Worm (Caenorhabditis elegans) whole organism, L1 larva: ENCODE data around the gene ZC412.10.
A peak's percentile ranks its signal among the peaks of the same experiment; 100 is the strongest.
"Not testable (repeated sequence)": the region's sequence is repeated elsewhere in the genome, so short reads cannot be mapped to it uniquely, and the experiment has no call there.

Experiments used
- C16A3.4 ChIP-seq: fragments of 150-350 bp; optimal IDR thresholded peaks from 2 replicates; lab custom pipeline; 2014; ENCODE audit warnings: missing biosample characterization, missing genetic modification characterization
- alr-1 ChIP-seq: fragments of 200-800 bp; sonication (Bioruptor generic); optimal IDR thresholded peaks from 2 replicates; lab custom pipeline; 2018; ENCODE audit warnings: borderline replicate concordance, mild to moderate bottlenecking, missing genetic modification characterization, missing compliant biosample characterization
- ama-1 ChIP-seq: fragments of 150-350 bp; optimal IDR thresholded peaks from 2 replicates; lab custom pipeline; 2014
- blmp-1 ChIP-seq: fragments of 150-350 bp; optimal IDR thresholded peaks from 2 replicates; lab custom pipeline; 2014; ENCODE audit warnings: missing biosample characterization, missing genetic modification characterization
- ceh-63 ChIP-seq: fragments of 200-800 bp; sonication (Bioruptor generic); optimal IDR thresholded peaks from 2 replicates; lab custom pipeline; 2018; ENCODE audit warnings: mild to moderate bottlenecking, missing genetic modification characterization, missing compliant biosample characterization
- ceh-88 ChIP-seq: fragments of 200-800 bp; sonication (Bioruptor generic); IDR thresholded peaks from 2 replicates; pipeline ENCODE4 v1.3.6; 2022; ENCODE audit warnings: missing genetic modification characterization, missing compliant biosample characterization
- ces-1 ChIP-seq: fragments of 150-350 bp; optimal IDR thresholded peaks from 2 replicates; lab custom pipeline; 2014; ENCODE audit warnings: missing biosample characterization, missing genetic modification reagents, missing genetic modification characterization
- efl-1 ChIP-seq, 4 experiments: fragments of 150-350 bp; optimal IDR thresholded peaks in 3 of 4; peaks in 1 of 4; 1 replicate in 1 of 4; 2 replicates in 3 of 4; lab custom pipeline; 2014; ENCODE audit warnings: missing biosample characterization in 2 of 4, missing genetic modification characterization in 2 of 4, missing genetic modification reagents in 2 of 4
- efl-3 ChIP-seq: fragments of 200-800 bp; sonication (Bioruptor generic); optimal IDR thresholded peaks from 2 replicates; lab custom pipeline; 2018; ENCODE audit warnings: mild to moderate bottlenecking, missing genetic modification characterization, missing compliant biosample characterization
- egl-27 ChIP-seq, 2 experiments: fragments of 150-350 bp in 1 of 2; sonication (generic microtip); optimal IDR thresholded peaks; 3 replicates each; lab custom pipeline; 2017 to 2018; ENCODE audit warnings: missing biosample characterization in 2 of 2, missing genetic modification characterization in 2 of 2, missing genetic modification reagents in 2 of 2
- elt-2 ChIP-seq: sonication (generic microtip); optimal IDR thresholded peaks from 2 replicates; lab custom pipeline; 2016; ENCODE audit warnings: missing genetic modification characterization, mild to moderate bottlenecking, inconsistent platforms, missing compliant biosample characterization, missing genetic modification reagents
- ets-5 ChIP-seq: fragments of 200-800 bp; sonication (Bioruptor generic); IDR thresholded peaks from 2 replicates; pipeline ENCODE4 v1.3.6; 2022; ENCODE audit warnings: missing genetic modification characterization, missing compliant biosample characterization
- fkh-10 ChIP-seq: sonication (generic microtip); optimal IDR thresholded peaks from 2 replicates; lab custom pipeline; 2017; ENCODE audit warnings: missing biosample characterization, missing genetic modification reagents, missing genetic modification characterization
- fkh-4 ChIP-seq: sonication (generic microtip); optimal IDR thresholded peaks from 2 replicates; lab custom pipeline; 2016; ENCODE audit warnings: missing compliant biosample characterization, missing genetic modification characterization, borderline replicate concordance
- fos-1 ChIP-seq: fragments of 150-350 bp; optimal IDR thresholded peaks from 2 replicates; lab custom pipeline; 2014; ENCODE audit warnings: missing biosample characterization, missing genetic modification characterization
- grh-1 ChIP-seq: fragments of 200-800 bp; sonication (Bioruptor generic); IDR thresholded peaks from 2 replicates; pipeline ENCODE4 v1.3.6; 2022; ENCODE audit warnings: missing genetic modification reagents, missing genetic modification characterization, missing compliant biosample characterization
- hlh-4 ChIP-seq: sonication (generic microtip); optimal IDR thresholded peaks from 2 replicates; lab custom pipeline; 2016; ENCODE audit warnings: mild to moderate bottlenecking, missing genetic modification characterization, missing compliant biosample characterization
- hpl-2 ChIP-seq: fragments of 150-350 bp; optimal IDR thresholded peaks from 2 replicates; lab custom pipeline; 2014; ENCODE audit warnings: missing biosample characterization, missing genetic modification reagents, missing genetic modification characterization
- lin-14 ChIP-seq: fragments of 200-800 bp; sonication (Bioruptor generic); optimal IDR thresholded peaks from 2 replicates; lab custom pipeline; 2018; ENCODE audit warnings: mild to moderate bottlenecking, missing genetic modification characterization, moderate library complexity, missing compliant biosample characterization
- lin-39 ChIP-seq: fragments of 150-350 bp; optimal IDR thresholded peaks from 2 replicates; lab custom pipeline; 2014; ENCODE audit warnings: missing biosample characterization, missing genetic modification reagents, missing genetic modification characterization
- lir-3 ChIP-seq: sonication (generic microtip); optimal IDR thresholded peaks from 2 replicates; lab custom pipeline; 2016; ENCODE audit warnings: mild to moderate bottlenecking, missing genetic modification characterization, moderate library complexity, missing compliant biosample characterization; ENCODE audit not compliant: poor library complexity
- lsy-2 ChIP-seq, 2 experiments: fragments of 150-350 bp; optimal IDR thresholded peaks; 2 replicates each; lab custom pipeline; 2014; ENCODE audit warnings: missing biosample characterization in 2 of 2, missing genetic modification characterization in 2 of 2
- mab-9 ChIP-seq: fragments of 200-800 bp; sonication (Bioruptor generic); IDR thresholded peaks from 2 replicates; pipeline ENCODE4 v1.3.6; 2022; ENCODE audit warnings: missing genetic modification reagents, missing genetic modification characterization, missing compliant biosample characterization
- mef-2 ChIP-seq: fragments of 150-350 bp; optimal IDR thresholded peaks from 2 replicates; lab custom pipeline; 2014; ENCODE audit warnings: missing biosample characterization, missing genetic modification characterization
- nhr-11 ChIP-seq: fragments of 150-350 bp; optimal IDR thresholded peaks from 2 replicates; lab custom pipeline; 2014; ENCODE audit warnings: missing biosample characterization, missing genetic modification characterization
- nhr-12 ChIP-seq: sonication (generic microtip); optimal IDR thresholded peaks from 2 replicates; lab custom pipeline; 2017; ENCODE audit warnings: missing biosample characterization, missing genetic modification characterization
- nhr-19 ChIP-seq: fragments of 200-800 bp; sonication (Bioruptor generic); conservative IDR thresholded peaks from 2 replicates; pipeline ENCODE4 v1.3.6; 2022; ENCODE audit warnings: missing genetic modification characterization, missing compliant biosample characterization
- nhr-237 ChIP-seq: fragments of 150-350 bp; optimal IDR thresholded peaks from 2 replicates; lab custom pipeline; 2014; ENCODE audit warnings: missing biosample characterization, missing genetic modification characterization
- nhr-71 ChIP-seq: sonication (generic microtip); optimal IDR thresholded peaks from 2 replicates; lab custom pipeline; 2016; ENCODE audit warnings: mild to moderate bottlenecking, missing genetic modification characterization, moderate library complexity, missing compliant biosample characterization
- nhr-76 ChIP-seq: sonication (generic microtip); optimal IDR thresholded peaks from 2 replicates; lab custom pipeline; 2017; ENCODE audit warnings: missing biosample characterization, missing genetic modification characterization
- nhr-84 ChIP-seq: sonication (generic microtip); optimal IDR thresholded peaks from 2 replicates; lab custom pipeline; 2017; ENCODE audit warnings: missing biosample characterization, missing genetic modification characterization
- nhr-85 ChIP-seq: sonication (generic microtip); peaks from one replicate; lab custom pipeline; 2016; ENCODE audit warnings: missing genetic modification characterization, inconsistent platforms, missing compliant biosample characterization
- nhr-90 ChIP-seq: sonication (generic microtip); optimal IDR thresholded peaks from 2 replicates; lab custom pipeline; 2016; ENCODE audit warnings: mild to moderate bottlenecking, missing genetic modification characterization, missing compliant biosample characterization; ENCODE audit not compliant: poor library complexity
- pax-3 ChIP-seq: fragments of 200-800 bp; sonication (Bioruptor generic); optimal IDR thresholded peaks from 2 replicates; lab custom pipeline; 2018; ENCODE audit warnings: mild to moderate bottlenecking, missing genetic modification characterization, moderate library complexity, missing compliant biosample characterization
- pqm-1 ChIP-seq: sonication (generic microtip); optimal IDR thresholded peaks from 3 replicates; lab custom pipeline; 2017; ENCODE audit warnings: missing biosample characterization, missing genetic modification characterization
- rnt-1 ChIP-seq: sonication (generic microtip); optimal IDR thresholded peaks from 2 replicates; lab custom pipeline; 2016; ENCODE audit warnings: mild to moderate bottlenecking, missing genetic modification characterization, moderate library complexity, missing compliant biosample characterization
- snu-23 ChIP-seq: sonication (generic microtip); optimal IDR thresholded peaks from 2 replicates; lab custom pipeline; 2016; ENCODE audit warnings: missing genetic modification characterization, missing compliant biosample characterization
- swsn-7 ChIP-seq: sonication (generic microtip); optimal IDR thresholded peaks from 2 replicates; lab custom pipeline; 2016; ENCODE audit warnings: missing genetic modification characterization, missing compliant biosample characterization
- unc-130 ChIP-seq: fragments of 150-350 bp; optimal IDR thresholded peaks from 2 replicates; lab custom pipeline; 2017; ENCODE audit warnings: missing biosample characterization, missing genetic modification characterization, inconsistent platforms
- unc-62 ChIP-seq: fragments of 150-350 bp; optimal IDR thresholded peaks from 2 replicates; lab custom pipeline; 2014; ENCODE audit warnings: missing biosample characterization, missing genetic modification reagents, missing genetic modification characterization
- unc-86 ChIP-seq: sonication (generic microtip); optimal IDR thresholded peaks from 2 replicates; lab custom pipeline; 2016; ENCODE audit warnings: missing genetic modification characterization, missing compliant biosample characterization
- zip-4 ChIP-seq: fragments of 200-800 bp; sonication (Bioruptor generic); optimal IDR thresholded peaks from 2 replicates; lab custom pipeline; 2018; ENCODE audit warnings: mild to moderate bottlenecking, missing genetic modification characterization, moderate library complexity, missing compliant biosample characterization

ZC412.10 gene

DNA sequence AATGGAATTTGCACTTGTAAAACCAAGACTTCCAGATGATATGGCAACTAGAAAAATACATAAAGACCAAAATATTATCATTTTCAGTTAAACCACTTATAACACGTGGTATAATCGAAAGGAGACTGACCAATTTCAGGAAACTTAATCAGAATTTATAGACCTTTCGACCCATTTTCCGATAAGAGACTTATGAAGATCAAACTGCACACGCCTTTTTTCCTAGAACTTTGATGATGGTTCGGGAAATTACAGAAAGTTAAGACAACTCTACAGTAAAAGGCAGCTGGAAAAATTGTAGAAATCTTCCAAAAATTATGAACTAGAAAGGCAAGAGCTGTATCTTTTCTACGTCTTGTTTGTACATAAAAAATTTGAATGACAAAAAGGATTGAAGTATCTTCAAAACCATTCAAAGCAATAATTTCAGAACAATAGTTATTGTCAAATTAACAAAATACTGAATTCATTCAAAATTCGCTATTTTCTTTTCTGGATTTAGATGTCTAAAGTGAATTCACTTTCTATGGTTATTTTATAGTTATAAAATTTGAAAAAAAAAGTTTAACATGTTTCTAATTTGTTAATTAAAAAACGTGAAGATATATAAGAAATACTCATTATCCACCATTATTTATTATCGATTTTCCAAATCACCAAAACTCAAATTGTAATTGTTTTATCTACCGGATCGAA, 16.9 kb upstream of the ZC412.10 start, which contains the start of the genes mpst-2 and H12D21.5:
Gene mpst-2 (minus strand): TSS at position 101 of the 696 bp plus-strand sequence.
Gene H12D21.5 (plus strand): TSS at position 646 of the 696 bp plus-strand sequence.
- TF ChIP-seq lin-39 (tag; lab: Kevin White, UChicago) (no peak), hlh-4 (tag; lab: Kevin White, UChicago) (no peak), mab-9 (GFP tag; lab: Robert Waterston, UW) (no peak), hpl-2 (GFP tag; lab: Kevin White, UChicago) (no peak), elt-2 (tag; lab: Kevin White, UChicago) (no peak), nhr-237 (tag; lab: Kevin White, UChicago) (no peak), nhr-76 (no peak), lsy-2 (tag; optimal IDR thresholded peaks at IDR 0.05; lab: Kevin White, UChicago) (no peak), alr-1 (tag; lab: Kevin White, UChicago) (no peak), unc-86 (tag; lab: Kevin White, UChicago) (no peak), mef-2 (no peak)

DNA sequence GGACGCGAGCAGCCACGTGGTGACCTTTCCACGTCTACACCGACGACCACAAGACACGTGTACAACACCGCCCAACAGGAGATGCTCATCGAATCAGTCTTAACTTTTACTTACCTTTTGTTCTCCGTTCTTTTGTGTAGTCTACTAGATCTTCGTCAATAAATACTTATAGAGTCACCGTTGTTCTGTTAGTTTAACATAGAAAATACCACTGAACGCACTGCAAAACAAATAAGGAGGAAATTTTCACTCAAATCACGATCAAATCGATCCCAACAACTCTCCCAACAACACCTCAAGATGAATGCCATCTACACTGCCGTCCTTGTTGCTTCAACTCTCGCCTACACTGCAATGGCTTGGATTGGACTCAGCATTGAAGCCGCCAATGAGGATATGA, 14.2 kb upstream of the ZC412.10 start, which contains the start of gene nspa-2:
Gene nspa-2 (plus strand): TSS at position 301 of the 400 bp plus-strand sequence.
- TF ChIP-seq nhr-90 (tag; lab: Kevin White, UChicago); nhr-19 (GFP tag; lab: Robert Waterston, UW); egl-27 (tag; optimal IDR thresholded peaks at IDR 0.05; lab: Kevin White, UChicago): not testable (repeated sequence)

- TF ChIP-seq blmp-1 (tag; lab: Kevin White, UChicago) (peak; percentile 95), lin-14 (peak; percentile 8), ces-1 (GFP tag; lab: Kevin White, UChicago) (no peak), efl-1 (optimal IDR thresholded peaks at IDR 0.05; lab: Kevin White, UChicago) (no peak), efl-1 (GFP tag; optimal IDR thresholded peaks at IDR 0.05 in 1 of 2; lab: Kevin White, UChicago) (peak in 1 of 2 experiments; percentile 73), nhr-85 (tag; lab: Kevin White, UChicago) (peak; percentile 3)
These were observed 707 bp upstream of the ZC412.10 start for ce11 chrV:14877242-14877819.

- TF ChIP-seq nhr-12 (tag; lab: Kevin White, UChicago), result no peak
- TF ChIP-seq elt-2 (tag; lab: Kevin White, UChicago), result peak; percentile 20
- TF ChIP-seq snu-23, result peak; percentile 69
- no peak for TF ChIP-seq ceh-88
- TF ChIP-seq blmp-1 (tag; lab: Kevin White, UChicago), result no peak
- TF ChIP-seq nhr-84 (tag; lab: Kevin White, UChicago), result no peak
- TF ChIP-seq lir-3 (tag; lab: Kevin White, UChicago), result no peak
- TF ChIP-seq pqm-1, result no peak
- TF ChIP-seq fkh-4 (tag; lab: Kevin White, UChicago), result no peak
- peak; percentile 50 for TF ChIP-seq C16A3.4 (tag; lab: Kevin White, UChicago)
- TF ChIP-seq nhr-85 (tag; lab: Kevin White, UChicago), result peak; percentile 28
- peak; percentile 56 for TF ChIP-seq swsn-7 (tag; lab: Kevin White, UChicago)
- peak; percentile 20 to 45 for TF ChIP-seq efl-1 (optimal IDR thresholded peaks at IDR 0.05; lab: Kevin White, UChicago)
- TF ChIP-seq efl-1 (GFP tag; optimal IDR thresholded peaks at IDR 0.05 in 1 of 2; lab: Kevin White, UChicago), result peak in 1 of 2 experiments; percentile 82
- peak; percentile 38 for TF ChIP-seq lin-14
- TF ChIP-seq lsy-2 (tag; optimal IDR thresholded peaks at IDR 0.05; lab: Kevin White, UChicago), result peak; percentile 0 to 40
- TF ChIP-seq nhr-11, result no peak
- TF ChIP-seq unc-62 (GFP tag; lab: Kevin White, UChicago), result no peak
- TF ChIP-seq efl-3 (GFP tag; lab: Kevin White, UChicago), result no peak
- TF ChIP-seq rnt-1 (tag; lab: Kevin White, UChicago), result peak; percentile 79
- no peak for TF ChIP-seq zip-4 (GFP tag; lab: Kevin White, UChicago)
- TF ChIP-seq unc-130 (tag; lab: Kevin White, UChicago), result peak; percentile 8
- peak; percentile 61 for TF ChIP-seq nhr-71 (tag; lab: Kevin White, UChicago)
- TF ChIP-seq fos-1, result no peak
- no peak for TF ChIP-seq lin-39 (tag; lab: Kevin White, UChicago)
- no peak for TF ChIP-seq ceh-63 (GFP tag; lab: Kevin White, UChicago)
- no peak for TF ChIP-seq ama-1
- TF ChIP-seq grh-1 (GFP tag; lab: Robert Waterston, UW), result peak; percentile 48; the same call in 1 of the 2 replicates
- TF ChIP-seq fkh-10, result no peak
- TF ChIP-seq pax-3 (tag; lab: Kevin White, UChicago), result no peak
- TF ChIP-seq mef-2, result no peak
- no peak for TF ChIP-seq ets-5
- no peak for TF ChIP-seq nhr-237 (tag; lab: Kevin White, UChicago)
These were observed 367 bp downstream of the ZC412.10 start for ce11 chrV:14876257-14876656.
